Fruit fly (Drosophila melanogaster): ENCODE results near the gene LKRSDH.

LKRSDH gene

DNA sequence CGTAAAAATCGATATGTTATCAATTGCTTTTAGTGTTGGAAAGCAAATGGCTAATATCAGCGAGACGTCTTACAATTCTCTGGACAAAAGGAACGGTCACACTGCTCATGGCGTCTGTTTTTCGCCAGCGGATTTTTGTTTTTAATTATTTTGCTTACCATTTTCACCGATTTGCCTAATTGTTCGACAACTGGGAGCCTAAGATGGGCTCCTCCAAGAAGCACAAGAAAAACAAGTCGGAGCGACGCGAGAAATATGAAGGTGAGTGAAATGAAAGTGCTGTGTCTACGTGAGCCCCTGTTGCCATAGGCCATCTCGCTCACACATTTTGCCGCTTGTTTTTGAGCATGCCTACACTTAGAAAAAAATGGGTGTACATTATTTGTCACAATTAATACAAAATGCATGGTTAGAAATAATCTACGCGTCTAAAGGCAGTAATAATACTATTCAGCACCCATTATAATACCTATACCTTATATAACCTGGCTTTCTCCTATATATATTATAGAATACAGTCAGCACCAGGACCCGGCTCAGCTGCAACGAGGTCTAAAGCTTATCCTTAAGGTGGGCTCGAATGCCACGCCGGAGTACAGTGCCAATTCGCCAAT, 12.9 kb downstream of the LKRSDH start, which contains the start of gene Brd7-9 (continued):
- TF ChIP-seq bcd (GFP tag; optimal IDR thresholded peaks at IDR 0.05) (peak; percentile 67), ab (GFP tag; optimal IDR thresholded peaks at IDR 0.05) (no peak), CG13287 (GFP tag; IDR thresholded peaks at IDR 0.05; ENCODE audit: partially characterized antibody) (peak; percentile 65), CG30431 (GFP tag; optimal IDR thresholded peaks at IDR 0.05) (peak; percentile 20), wor (GFP tag; IDR thresholded peaks at IDR 0.05) (peak; percentile 48; the same call in 1 of the 2 replicates), fd102C (GFP tag; optimal IDR thresholded peaks at IDR 0.05) (no peak), al (GFP tag; IDR thresholded peaks at IDR 0.05) (peak; percentile 59; the same call in 1 of the 2 replicates), CG16779 (GFP tag; IDR thresholded peaks at IDR 0.05) (peak; percentile 80), Lpt (GFP tag; optimal IDR thresholded peaks at IDR 0.05) (no peak), gsb-n (tag; optimal IDR thresholded peaks at IDR 0.05) (peak; percentile 16), CG8388 (GFP tag; optimal IDR thresholded peaks at IDR 0.05) (peak; percentile 62), CG8765 (GFP tag; IDR thresholded peaks at IDR 0.05) (peak; percentile 45; the same call in 1 of the 2 replicates), Hr78 (GFP tag; optimal IDR thresholded peaks at IDR 0.05) (no peak), klu (GFP tag; IDR thresholded peaks at IDR 0.05) (peak; percentile 47; the same call in 1 of the 2 replicates), CG15011 (GFP tag; optimal IDR thresholded peaks at IDR 0.05) (peak; percentile 45), CG12942 (GFP tag; optimal IDR thresholded peaks at IDR 0.05) (peak; percentile 43), tap (tag; optimal IDR thresholded peaks at IDR 0.05) (peak; percentile 50), CG4820 (GFP tag; optimal IDR thresholded peaks at IDR 0.05) (peak; percentile 61), btn (GFP tag; optimal IDR thresholded peaks at IDR 0.05) (peak; percentile 1), CG4707 (GFP tag; optimal IDR thresholded peaks at IDR 0.05) (peak; percentile 48), CG7928 (GFP tag; optimal IDR thresholded peaks at IDR 0.05) (peak; percentile 51), CG31224 (GFP tag; IDR thresholded peaks at IDR 0.05) (peak; percentile 56; the same call in 1 of the 2 replicates), dmrt11E (tag; optimal IDR thresholded peaks at IDR 0.05) (peak; percentile 52), CG1792 (GFP tag; optimal IDR thresholded peaks at IDR 0.05) (peak; percentile 26), zen (tag; optimal IDR thresholded peaks at IDR 0.05) (peak; percentile 38), ken (GFP tag; IDR thresholded peaks at IDR 0.05) (peak; percentile 72; the same call in 2 of the 3 replicates), croc (GFP tag; conservative IDR thresholded peaks at IDR 0.05) (peak; percentile 44), CG6683 (GFP tag; optimal IDR thresholded peaks at IDR 0.05) (peak; percentile 57), CG31365 (tag; optimal IDR thresholded peaks at IDR 0.05) (peak; percentile 48), mld (GFP tag; IDR thresholded peaks at IDR 0.05; ENCODE audit: partially characterized antibody) (no peak), CG4730 (GFP tag; IDR thresholded peaks at IDR 0.05) (peak; percentile 60), CG10147 (GFP tag; optimal IDR thresholded peaks at IDR 0.05) (peak; percentile 21), NfI (GFP tag; optimal IDR thresholded peaks at IDR 0.05) (peak; percentile 60), bab2 (GFP tag; optimal IDR thresholded peaks at IDR 0.05) (peak; percentile 70), lab (GFP tag; optimal IDR thresholded peaks at IDR 0.05) (peak; percentile 89), nerfin-1 (tag; optimal IDR thresholded peaks at IDR 0.05) (peak; percentile 28), jumu (GFP tag; optimal IDR thresholded peaks at IDR 0.05) (peak; percentile 65), Nf-YC (tag; optimal IDR thresholded peaks at IDR 0.05) (peak; percentile 16), gcm2 (GFP tag; optimal IDR thresholded peaks at IDR 0.05) (no peak), CG17829 (tag; optimal IDR thresholded peaks at IDR 0.05) (peak; percentile 70), CG12071 (GFP tag; optimal IDR thresholded peaks at IDR 0.05) (peak; percentile 86), CG2889 (GFP tag; IDR thresholded peaks at IDR 0.05) (peak; percentile 67; the same call in 1 of the 3 replicates), Optix (GFP tag; IDR thresholded peaks at IDR 0.05) (peak; percentile 68; the same call in 2 of the 3 replicates), Six4 (GFP tag; optimal IDR thresholded peaks at IDR 0.05) (peak; percentile 48), ci (GFP tag; IDR thresholded peaks at IDR 0.05) (peak; percentile 92), CG12659 (GFP tag; optimal IDR thresholded peaks at IDR 0.05) (peak; percentile 62), CG2116 (GFP tag; optimal IDR thresholded peaks at IDR 0.05) (peak; percentile 46), CG4328 (GFP tag; optimal IDR thresholded peaks at IDR 0.05) (no peak), CG12391 (tag; optimal IDR thresholded peaks at IDR 0.05) (peak; percentile 75)
